Fruit fly (Drosophila melanogaster): ENCODE data around the gene Patr-1.

dm6 chr3R:17029796-17030195 lies 13.6 kb upstream of the Patr-1 start:
- TF ChIP-seq D1 (tag; optimal IDR thresholded peaks at IDR 0.05) (no peak), rn (GFP tag; IDR thresholded peaks at IDR 0.05) (no peak), CG10348 (GFP tag; IDR thresholded peaks at IDR 0.05) (no peak), gl (tag; optimal IDR thresholded peaks at IDR 0.05) (no peak), fd96Ca (GFP tag; IDR thresholded peaks at IDR 0.05) (no peak), CG8301 (tag; optimal IDR thresholded peaks at IDR 0.05) (no peak), CG12605 (GFP tag; IDR thresholded peaks at IDR 0.05) (no peak)
